Worm (Caenorhabditis elegans) whole organism, L1 larva: ENCODE data around the gene R13A1.3.

Experiments
- C16A3.4 ChIP-seq: fragments of 150-350 bp; optimal IDR thresholded peaks from 2 replicates; lab custom pipeline; 2014; ENCODE audit warnings: missing biosample characterization, missing genetic modification characterization
- C34B4.2 ChIP-seq: sonication (generic microtip); optimal IDR thresholded peaks from 2 replicates; lab custom pipeline; 2017; ENCODE audit warnings: mild to moderate bottlenecking, missing genetic modification characterization, missing compliant biosample characterization
- Y116A8C.19 ChIP-seq: sonication (generic microtip); optimal IDR thresholded peaks from 2 replicates; lab custom pipeline; 2016; ENCODE audit warnings: missing compliant biosample characterization, missing genetic modification characterization, borderline replicate concordance
- aha-1 ChIP-seq: fragments of 150-350 bp; optimal IDR thresholded peaks from 2 replicates; lab custom pipeline; 2014; ENCODE audit warnings: missing biosample characterization, missing genetic modification characterization
- alr-1 ChIP-seq: fragments of 200-800 bp; sonication (Bioruptor generic); optimal IDR thresholded peaks from 2 replicates; lab custom pipeline; 2018; ENCODE audit warnings: borderline replicate concordance, mild to moderate bottlenecking, missing genetic modification characterization, missing compliant biosample characterization
- blmp-1 ChIP-seq: fragments of 150-350 bp; optimal IDR thresholded peaks from 2 replicates; lab custom pipeline; 2014; ENCODE audit warnings: missing biosample characterization, missing genetic modification characterization
- ceh-8 ChIP-seq: fragments of 200-800 bp; sonication (Bioruptor generic); optimal IDR thresholded peaks from 2 replicates; lab custom pipeline; 2018; ENCODE audit warnings: mild to moderate bottlenecking, missing genetic modification characterization, moderate library complexity, missing compliant biosample characterization
- ceh-88 ChIP-seq: fragments of 200-800 bp; sonication (Bioruptor generic); IDR thresholded peaks from 2 replicates; pipeline ENCODE4 v1.3.6; 2022; ENCODE audit warnings: missing genetic modification characterization, missing compliant biosample characterization
- ceh-90 ChIP-seq: sonication (generic microtip); optimal IDR thresholded peaks from 2 replicates; lab custom pipeline; 2016; ENCODE audit warnings: missing genetic modification characterization, missing compliant biosample characterization
- ces-1 ChIP-seq: fragments of 150-350 bp; optimal IDR thresholded peaks from 2 replicates; lab custom pipeline; 2014; ENCODE audit warnings: missing biosample characterization, missing genetic modification reagents, missing genetic modification characterization
- dpl-1 ChIP-seq, 3 experiments: fragments of 150-350 bp in 2 of 3; sonication (generic microtip) in 1 of 3; optimal IDR thresholded peaks; 2 replicates each; lab custom pipeline; 2014 to 2017; ENCODE audit warnings: missing biosample characterization in 3 of 3, missing genetic modification characterization in 3 of 3, missing genetic modification reagents in 3 of 3
- dsc-1 ChIP-seq: sonication (generic microtip); optimal IDR thresholded peaks from 2 replicates; lab custom pipeline; 2016; ENCODE audit warnings: mild to moderate bottlenecking, missing genetic modification characterization, missing compliant biosample characterization
- efl-1 ChIP-seq, 4 experiments: fragments of 150-350 bp; optimal IDR thresholded peaks in 3 of 4; peaks in 1 of 4; 1 replicate in 1 of 4; 2 replicates in 3 of 4; lab custom pipeline; 2014; ENCODE audit warnings: missing biosample characterization in 2 of 4, missing genetic modification characterization in 2 of 4, missing genetic modification reagents in 2 of 4
- egl-13 ChIP-seq: sonication (generic microtip); optimal IDR thresholded peaks from 2 replicates; lab custom pipeline; 2016; ENCODE audit warnings: missing genotype, missing genetic modification reagents, missing genetic modification characterization, missing compliant biosample characterization
- elt-3 ChIP-seq, 6 experiments: fragments of 150-350 bp in 1 of 6; sonication (generic microtip); optimal IDR thresholded peaks; 2 replicates each; lab custom pipeline; 2017 to 2018; ENCODE audit warnings: missing biosample characterization in 6 of 6, missing genetic modification characterization in 6 of 6, inconsistent platforms in 1 of 6
- fkh-8 ChIP-seq: sonication (generic microtip); optimal IDR thresholded peaks from 2 replicates; lab custom pipeline; 2016; ENCODE audit warnings: mild to moderate bottlenecking, missing genetic modification characterization, missing compliant biosample characterization
- fos-1 ChIP-seq: fragments of 150-350 bp; optimal IDR thresholded peaks from 2 replicates; lab custom pipeline; 2014; ENCODE audit warnings: missing biosample characterization, missing genetic modification characterization
- hlh-4 ChIP-seq: sonication (generic microtip); optimal IDR thresholded peaks from 2 replicates; lab custom pipeline; 2016; ENCODE audit warnings: mild to moderate bottlenecking, missing genetic modification characterization, missing compliant biosample characterization
- hpl-2 ChIP-seq: fragments of 150-350 bp; optimal IDR thresholded peaks from 2 replicates; lab custom pipeline; 2014; ENCODE audit warnings: missing biosample characterization, missing genetic modification reagents, missing genetic modification characterization
- irx-1 ChIP-seq: sonication (generic microtip); optimal IDR thresholded peaks from 2 replicates; lab custom pipeline; 2016; ENCODE audit warnings: missing genetic modification characterization, missing compliant biosample characterization
- isw-1 ChIP-seq: fragments of 200-800 bp; sonication (Bioruptor generic); IDR thresholded peaks from 2 replicates; pipeline ENCODE4 v1.3.6; 2022; ENCODE audit warnings: missing genetic modification characterization, missing compliant biosample characterization
- lin-13 ChIP-seq: fragments of 150-350 bp; optimal IDR thresholded peaks from 2 replicates; lab custom pipeline; 2014; ENCODE audit warnings: missing biosample characterization, missing genetic modification reagents, missing genetic modification characterization
- lin-14 ChIP-seq: fragments of 200-800 bp; sonication (Bioruptor generic); optimal IDR thresholded peaks from 2 replicates; lab custom pipeline; 2018; ENCODE audit warnings: mild to moderate bottlenecking, missing genetic modification characterization, moderate library complexity, missing compliant biosample characterization
- lin-15B ChIP-seq: fragments of 150-350 bp; sonication (generic microtip); optimal IDR thresholded peaks from 3 replicates; lab custom pipeline; 2014; ENCODE audit warnings: missing biosample characterization, missing genetic modification characterization
- lin-35 ChIP-seq, 2 experiments: fragments of 150-350 bp; optimal IDR thresholded peaks; 2 replicates each; lab custom pipeline; 2014; ENCODE audit warnings: missing biosample characterization in 2 of 2, missing genetic modification characterization in 2 of 2, missing genetic modification reagents in 2 of 2
- lir-3 ChIP-seq: sonication (generic microtip); optimal IDR thresholded peaks from 2 replicates; lab custom pipeline; 2016; ENCODE audit warnings: mild to moderate bottlenecking, missing genetic modification characterization, moderate library complexity, missing compliant biosample characterization; ENCODE audit not compliant: poor library complexity
- lsy-2 ChIP-seq, 2 experiments: fragments of 150-350 bp; optimal IDR thresholded peaks; 2 replicates each; lab custom pipeline; 2014; ENCODE audit warnings: missing biosample characterization in 2 of 2, missing genetic modification characterization in 2 of 2
- mab-9 ChIP-seq: fragments of 200-800 bp; sonication (Bioruptor generic); IDR thresholded peaks from 2 replicates; pipeline ENCODE4 v1.3.6; 2022; ENCODE audit warnings: missing genetic modification reagents, missing genetic modification characterization, missing compliant biosample characterization
- mdl-1 ChIP-seq, 2 experiments: fragments of 150-350 bp; optimal IDR thresholded peaks; 2 replicates each; lab custom pipeline; 2014 to 2017; ENCODE audit warnings: missing biosample characterization in 2 of 2, missing genetic modification characterization in 2 of 2, inconsistent platforms in 1 of 2
- mef-2 ChIP-seq: fragments of 150-350 bp; optimal IDR thresholded peaks from 2 replicates; lab custom pipeline; 2014; ENCODE audit warnings: missing biosample characterization, missing genetic modification characterization
- mep-1 ChIP-seq: fragments of 150-350 bp; optimal IDR thresholded peaks from 2 replicates; lab custom pipeline; 2014; ENCODE audit warnings: missing biosample characterization, missing genetic modification characterization
- nhr-11 ChIP-seq: fragments of 150-350 bp; optimal IDR thresholded peaks from 2 replicates; lab custom pipeline; 2014; ENCODE audit warnings: missing biosample characterization, missing genetic modification characterization
- nhr-19 ChIP-seq: fragments of 200-800 bp; sonication (Bioruptor generic); conservative IDR thresholded peaks from 2 replicates; pipeline ENCODE4 v1.3.6; 2022; ENCODE audit warnings: missing genetic modification characterization, missing compliant biosample characterization
- nhr-20 ChIP-seq: sonication (generic microtip); optimal IDR thresholded peaks from 2 replicates; lab custom pipeline; 2016; ENCODE audit warnings: mild to moderate bottlenecking, missing genetic modification characterization, missing compliant biosample characterization
- nhr-237 ChIP-seq: fragments of 150-350 bp; optimal IDR thresholded peaks from 2 replicates; lab custom pipeline; 2014; ENCODE audit warnings: missing biosample characterization, missing genetic modification characterization
- nhr-77 ChIP-seq: fragments of 150-350 bp; optimal IDR thresholded peaks from 2 replicates; lab custom pipeline; 2014; ENCODE audit warnings: missing biosample characterization, missing genetic modification characterization
- nhr-85 ChIP-seq: sonication (generic microtip); peaks from one replicate; lab custom pipeline; 2016; ENCODE audit warnings: missing genetic modification characterization, inconsistent platforms, missing compliant biosample characterization
- nhr-90 ChIP-seq: sonication (generic microtip); optimal IDR thresholded peaks from 2 replicates; lab custom pipeline; 2016; ENCODE audit warnings: mild to moderate bottlenecking, missing genetic modification characterization, missing compliant biosample characterization; ENCODE audit not compliant: poor library complexity
- pax-3 ChIP-seq: fragments of 200-800 bp; sonication (Bioruptor generic); optimal IDR thresholded peaks from 2 replicates; lab custom pipeline; 2018; ENCODE audit warnings: mild to moderate bottlenecking, missing genetic modification characterization, moderate library complexity, missing compliant biosample characterization
- pqm-1 ChIP-seq: sonication (generic microtip); optimal IDR thresholded peaks from 3 replicates; lab custom pipeline; 2017; ENCODE audit warnings: missing biosample characterization, missing genetic modification characterization
- rnt-1 ChIP-seq: sonication (generic microtip); optimal IDR thresholded peaks from 2 replicates; lab custom pipeline; 2016; ENCODE audit warnings: mild to moderate bottlenecking, missing genetic modification characterization, moderate library complexity, missing compliant biosample characterization
- snu-23 ChIP-seq: sonication (generic microtip); optimal IDR thresholded peaks from 2 replicates; lab custom pipeline; 2016; ENCODE audit warnings: missing genetic modification characterization, missing compliant biosample characterization
- sptf-1 ChIP-seq: fragments of 150-350 bp; optimal IDR thresholded peaks from 2 replicates; lab custom pipeline; 2014; ENCODE audit warnings: missing biosample characterization, missing genetic modification characterization
- sup-37 ChIP-seq: fragments of 200-800 bp; sonication (Bioruptor generic); optimal IDR thresholded peaks from 2 replicates; lab custom pipeline; 2018; ENCODE audit warnings: mild to moderate bottlenecking, missing genetic modification characterization, missing compliant biosample characterization
- swsn-7 ChIP-seq: sonication (generic microtip); optimal IDR thresholded peaks from 2 replicates; lab custom pipeline; 2016; ENCODE audit warnings: missing genetic modification characterization, missing compliant biosample characterization
- tlp-1 ChIP-seq: fragments of 150-350 bp; optimal IDR thresholded peaks from 2 replicates; lab custom pipeline; 2014; ENCODE audit warnings: missing biosample characterization, missing genetic modification characterization
- unc-30 ChIP-seq: sonication (generic microtip); optimal IDR thresholded peaks from 2 replicates; lab custom pipeline; 2017; ENCODE audit warnings: missing biosample characterization, missing genetic modification characterization
- unc-86 ChIP-seq: sonication (generic microtip); optimal IDR thresholded peaks from 2 replicates; lab custom pipeline; 2016; ENCODE audit warnings: missing genetic modification characterization, missing compliant biosample characterization
- unc-98 ChIP-seq: fragments of 200-800 bp; sonication (Bioruptor generic); IDR thresholded peaks from 2 replicates; pipeline ENCODE4 v1.3.6; 2022; ENCODE audit warnings: missing genetic modification characterization, missing compliant biosample characterization
- vab-15 ChIP-seq: sonication (generic microtip); optimal IDR thresholded peaks from 2 replicates; lab custom pipeline; 2017; ENCODE audit warnings: missing genotype, mild to moderate bottlenecking, missing genetic modification characterization, missing compliant biosample characterization

Gene R13A1.3

DNA sequence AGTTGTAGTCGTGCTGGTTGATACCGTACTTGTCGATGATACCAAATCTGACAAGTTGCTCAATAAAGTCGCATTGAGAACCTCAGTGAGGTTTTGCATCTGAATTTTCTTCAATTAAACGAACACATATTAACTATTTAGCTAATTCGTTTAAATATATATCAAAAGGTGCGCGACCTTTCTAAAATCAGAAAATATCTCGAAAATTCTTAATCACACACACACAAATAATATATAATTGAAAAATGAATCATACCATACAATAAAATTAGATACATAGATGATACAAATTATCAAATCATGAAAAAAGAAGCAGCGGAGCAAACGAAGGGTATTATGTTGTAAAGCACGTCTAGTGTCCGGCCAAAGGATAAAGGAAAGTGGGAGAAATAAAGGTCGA, 24.4 kb downstream of the R13A1.3 start, which contains the start of gene D2024.5:
Gene D2024.5 (minus strand): TSS at position 101 of the 400 bp plus-strand sequence.
- no peak for TF ChIP-seq tlp-1 (tag; lab: Kevin White, UChicago)
- TF ChIP-seq hlh-4 = no peak
- no peak for TF ChIP-seq isw-1 (GFP tag; lab: Robert Waterston, UW)
- TF ChIP-seq alr-1 (tag; lab: Kevin White, UChicago) = no peak
- TF ChIP-seq lin-14 = no peak
- TF ChIP-seq ceh-88 (GFP tag; lab: Robert Waterston, UW) = no peak

DNA sequence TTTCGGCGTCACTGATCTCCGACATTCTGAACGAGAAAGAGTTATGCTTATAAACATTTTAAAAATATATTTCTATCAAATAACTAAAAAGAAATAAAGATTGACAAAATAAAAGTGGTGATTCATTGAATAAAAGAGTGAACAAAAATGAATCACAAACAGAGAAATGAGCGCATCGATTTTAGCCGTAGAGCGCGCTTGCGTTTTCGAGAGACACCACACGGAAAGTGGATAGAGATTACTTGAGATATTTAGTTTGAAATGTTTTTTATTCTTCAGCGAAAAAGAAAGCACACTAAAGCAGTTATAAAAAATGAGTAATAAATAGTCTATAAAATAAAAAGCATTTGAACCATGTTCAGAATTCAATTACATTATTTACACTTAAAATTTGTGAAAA, 26.4 kb downstream of the R13A1.3 start, which contains the start of gene cap-1:
Gene cap-1 (minus strand): TSS at position 26 of the 400 bp plus-strand sequence.
- TF ChIP-seq snu-23 (GFP tag; lab: Kevin White, UChicago) (peak; percentile 80), mdl-1 (tag; optimal IDR thresholded peaks at IDR 0.05; lab: Kevin White, UChicago) (peak in 1 of 2 experiments; percentile 40), ceh-90 (tag; lab: Kevin White, UChicago) (no peak), nhr-20 (peak; percentile 62), unc-86 (peak; percentile 25), ceh-8 (GFP tag; lab: Kevin White, UChicago) (no peak), fkh-8 (tag; lab: Kevin White, UChicago) (peak; percentile 68), mab-9 (GFP tag; lab: Robert Waterston, UW) (no peak), efl-1 (optimal IDR thresholded peaks at IDR 0.05; lab: Kevin White, UChicago) (peak; percentile 67 to 73), efl-1 (GFP tag; optimal IDR thresholded peaks at IDR 0.05 in 1 of 2; lab: Kevin White, UChicago) (peak; percentile 63 to 89), isw-1 (GFP tag; lab: Robert Waterston, UW) (peak; percentile 32), C34B4.2 (tag; lab: Kevin White, UChicago) (no peak), lir-3 (tag; lab: Kevin White, UChicago) (peak; percentile 69), unc-30 (tag; lab: Kevin White, UChicago) (no peak), rnt-1 (tag; lab: Kevin White, UChicago) (peak; percentile 77), blmp-1 (tag; lab: Kevin White, UChicago) (peak; percentile 83), sup-37 (GFP tag; lab: Kevin White, UChicago) (no peak), mep-1 (tag; lab: Kevin White, UChicago) (peak; percentile 89), dsc-1 (tag; lab: Kevin White, UChicago) (peak; percentile 39), nhr-85 (tag; lab: Kevin White, UChicago) (peak; percentile 53), lin-15B (peak; percentile 69), nhr-77 (tag; lab: Kevin White, UChicago) (peak; percentile 49), mef-2 (tag; lab: Kevin White, UChicago) (peak; percentile 2), elt-3 (tag; optimal IDR thresholded peaks at IDR 0.05; lab: Kevin White, UChicago) (peak in 2 of 6 experiments; percentile 5 to 82), ces-1 (GFP tag; lab: Kevin White, UChicago) (no peak), C16A3.4 (tag; lab: Kevin White, UChicago) (peak; percentile 82), Y116A8C.19 (tag; lab: Kevin White, UChicago) (no peak), pax-3 (tag; lab: Kevin White, UChicago) (no peak), irx-1 (tag; lab: Kevin White, UChicago) (peak; percentile 11), aha-1 (tag; lab: Kevin White, UChicago) (no peak), vab-15 (tag; lab: Kevin White, UChicago) (peak; percentile 35), swsn-7 (tag; lab: Kevin White, UChicago) (peak; percentile 61), nhr-237 (peak; percentile 13), unc-98 (GFP tag; lab: Robert Waterston, UW) (no peak), lsy-2 (tag; optimal IDR thresholded peaks at IDR 0.05; lab: Kevin White, UChicago) (peak; percentile 57 to 87), lin-13 (GFP tag; lab: Kevin White, UChicago) (no peak), pqm-1 (tag; lab: Kevin White, UChicago) (no peak), dpl-1 (GFP tag; optimal IDR thresholded peaks at IDR 0.05; lab: Kevin White, UChicago) (peak; percentile 51 to 69 (median 57)), sptf-1 (tag; lab: Kevin White, UChicago) (no peak), nhr-19 (GFP tag; lab: Robert Waterston, UW) (0 out of 2 replicates have a peak, but pooled peaks have one; percentile 13), lin-14 (peak; percentile 87), nhr-90 (tag; lab: Kevin White, UChicago) (peak; percentile 31), hpl-2 (GFP tag; lab: Kevin White, UChicago) (no peak), fos-1 (tag; lab: Kevin White, UChicago) (peak; percentile 58), lin-35 (GFP tag; optimal IDR thresholded peaks at IDR 0.05; lab: Kevin White, UChicago) (peak; percentile 54 to 78), nhr-11 (no peak), egl-13 (tag; lab: Kevin White, UChicago) (peak; percentile 47)
